Fruit fly (Drosophila melanogaster): ENCODE measurements around the gene Idh3g.

Idh3g gene

DNA sequence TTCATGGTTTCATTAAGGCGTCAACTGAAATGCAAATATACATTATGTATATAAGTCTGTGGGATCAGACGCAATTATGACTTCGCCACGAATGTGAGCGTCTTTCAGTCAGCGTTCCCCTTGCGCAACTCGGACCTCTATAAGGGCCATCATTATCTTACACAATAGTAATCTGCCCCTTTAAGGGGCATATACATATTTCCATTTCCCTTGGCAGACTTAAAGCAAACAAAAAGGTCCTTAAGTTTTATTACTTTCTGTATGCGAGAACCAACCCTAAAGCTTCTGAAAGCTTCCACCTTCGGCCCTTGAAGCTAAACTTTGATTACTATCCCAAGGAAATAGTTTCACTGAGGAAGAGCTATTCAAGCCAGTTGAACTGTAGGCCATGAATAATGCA, 30.2 kb upstream of the Idh3g start:
- TF ChIP-seq achi (GFP tag; optimal IDR thresholded peaks at IDR 0.05) = no peak
- TF ChIP-seq fd85E (GFP tag; optimal IDR thresholded peaks at IDR 0.05) = no peak
- no peak for TF ChIP-seq Eip93F (GFP tag; optimal IDR thresholded peaks at IDR 0.05)
- TF ChIP-seq CG3919 (GFP tag; optimal IDR thresholded peaks at IDR 0.05) = no peak
- TF ChIP-seq Eip78C (GFP tag) = no peak
- no peak for TF ChIP-seq CG11762 (GFP tag; optimal IDR thresholded peaks at IDR 0.05; ENCODE audit: insufficient read depth)
- TF ChIP-seq Lpt (GFP tag; optimal IDR thresholded peaks at IDR 0.05) = no peak
- no peak for TF ChIP-seq Met (GFP tag; optimal IDR thresholded peaks at IDR 0.05)
- TF ChIP-seq Hr38 (GFP tag; optimal IDR thresholded peaks at IDR 0.05) = no peak
- no peak for TF ChIP-seq CG11294 (GFP tag; IDR thresholded peaks at IDR 0.05)
- TF ChIP-seq fd59A (GFP tag; optimal IDR thresholded peaks at IDR 0.05) = no peak
- TF ChIP-seq CG32006 (GFP tag; optimal IDR thresholded peaks at IDR 0.05) = no peak
- TF ChIP-seq Hr39 (GFP tag; optimal IDR thresholded peaks at IDR 0.05) = no peak
- no peak for TF ChIP-seq salr (GFP tag; optimal IDR thresholded peaks at IDR 0.05)
- no peak for TF ChIP-seq dsx (GFP tag; optimal IDR thresholded peaks at IDR 0.05; ENCODE audit: poor library complexity, severe bottlenecking)
- no peak for TF ChIP-seq pdm3 (GFP tag; optimal IDR thresholded peaks at IDR 0.05)
- no peak for TF ChIP-seq OdsH (GFP tag; optimal IDR thresholded peaks at IDR 0.05)

dm6 chr3R:25651414-25651813, 29.2 kb upstream of the Idh3g start:
- TF ChIP-seq Blimp-1 (GFP tag; optimal IDR thresholded peaks at IDR 0.05) = no peak
- no peak for TF ChIP-seq dac (GFP tag; optimal IDR thresholded peaks at IDR 0.05)
- TF ChIP-seq CG10631 (GFP tag; optimal IDR thresholded peaks at IDR 0.05) = peak; percentile 39
- TF ChIP-seq Met (GFP tag; optimal IDR thresholded peaks at IDR 0.05) = peak; percentile 39
- TF ChIP-seq vri (GFP tag; optimal IDR thresholded peaks at IDR 0.05) = no peak
- peak; percentile 28 for TF ChIP-seq CG34406 (GFP tag; optimal IDR thresholded peaks at IDR 0.05)
- TF ChIP-seq topi (GFP tag; optimal IDR thresholded peaks at IDR 0.05) = peak; percentile 56
- no peak for TF ChIP-seq Eip93F (GFP tag; optimal IDR thresholded peaks at IDR 0.05)
- no peak for TF ChIP-seq CG11762 (GFP tag; optimal IDR thresholded peaks at IDR 0.05; ENCODE audit: insufficient read depth)
- peak; percentile 36 for TF ChIP-seq Eip75B (GFP tag; optimal IDR thresholded peaks at IDR 0.05)
- TF ChIP-seq achi (GFP tag; optimal IDR thresholded peaks at IDR 0.05) = peak; percentile 49
- TF ChIP-seq CG6792 (GFP tag; optimal IDR thresholded peaks at IDR 0.05) = peak; percentile 30
- peak; percentile 66 for TF ChIP-seq eg (GFP tag; IDR thresholded peaks at IDR 0.05)
- TF ChIP-seq Sox102F (GFP tag; optimal IDR thresholded peaks at IDR 0.05) = peak; percentile 13
- peak; percentile 47 for TF ChIP-seq CG3032 (tag; optimal IDR thresholded peaks at IDR 0.05)
- TF ChIP-seq cyc (GFP tag; optimal IDR thresholded peaks at IDR 0.05) = peak; percentile 38
- TF ChIP-seq CG15336 (GFP tag; IDR thresholded peaks at IDR 0.05) = peak; percentile 77
- TF ChIP-seq pdm3 (GFP tag; optimal IDR thresholded peaks at IDR 0.05) = peak; percentile 43
- no peak for TF ChIP-seq CG16779 (tag; optimal IDR thresholded peaks at IDR 0.05)
- peak; percentile 46 for TF ChIP-seq CG6808 (GFP tag; optimal IDR thresholded peaks at IDR 0.05)
- no peak for TF ChIP-seq Ets21C (GFP tag; optimal IDR thresholded peaks at IDR 0.05)
- peak; percentile 63 for TF ChIP-seq CG6276 (GFP tag; optimal IDR thresholded peaks at IDR 0.05)
- TF ChIP-seq fd59A (GFP tag; optimal IDR thresholded peaks at IDR 0.05) = no peak
- TF ChIP-seq salr (GFP tag; optimal IDR thresholded peaks at IDR 0.05) = no peak
- peak; percentile 79 for TF ChIP-seq Eip78C (GFP tag)
- peak in 1 of 2 experiments; percentile 47 for TF ChIP-seq ss (GFP tag; optimal IDR thresholded peaks at IDR 0.05)
- peak; percentile 30 for TF ChIP-seq lz (GFP tag; optimal IDR thresholded peaks at IDR 0.05)
- no peak for TF ChIP-seq net (GFP tag; optimal IDR thresholded peaks at IDR 0.05)
- TF ChIP-seq Ets96B (tag; optimal IDR thresholded peaks at IDR 0.05) = peak; percentile 45
- TF ChIP-seq CG10669 (GFP tag; optimal IDR thresholded peaks at IDR 0.05) = peak; percentile 38
- peak; percentile 47 for TF ChIP-seq esn (GFP tag; optimal IDR thresholded peaks at IDR 0.05)
- TF ChIP-seq CG31627 (GFP tag; optimal IDR thresholded peaks at IDR 0.05) = no peak
- TF ChIP-seq dsx (GFP tag; optimal IDR thresholded peaks at IDR 0.05; ENCODE audit: poor library complexity, severe bottlenecking) = peak; percentile 50
- peak; percentile 35 for TF ChIP-seq Lpt (GFP tag; optimal IDR thresholded peaks at IDR 0.05)
- no peak for TF ChIP-seq fkh (GFP tag; optimal IDR thresholded peaks at IDR 0.05)
- TF ChIP-seq Hr4 (GFP tag; optimal IDR thresholded peaks at IDR 0.05) = peak; percentile 65
- no peak for TF ChIP-seq fd85E (GFP tag; optimal IDR thresholded peaks at IDR 0.05)
- TF ChIP-seq CG11902 (GFP tag; optimal IDR thresholded peaks at IDR 0.05) = no peak
- no peak for TF ChIP-seq CG6854 (GFP tag; optimal IDR thresholded peaks at IDR 0.05)
- no peak for TF ChIP-seq Hr38 (GFP tag; optimal IDR thresholded peaks at IDR 0.05)
- peak; percentile 71; the same call in 1 of the 3 replicates for TF ChIP-seq CG6163 (GFP tag; IDR thresholded peaks at IDR 0.05)
- peak; percentile 55 for TF ChIP-seq OdsH (GFP tag; optimal IDR thresholded peaks at IDR 0.05)
- peak; percentile 65 for TF ChIP-seq CG32006 (GFP tag; optimal IDR thresholded peaks at IDR 0.05)
- TF ChIP-seq Gug (GFP tag; IDR thresholded peaks at IDR 0.05) = peak; percentile 13; the same call in 1 of the 2 replicates
- peak; percentile 70 for TF ChIP-seq CG8119 (GFP tag; IDR thresholded peaks at IDR 0.05)

All from whole organism, prepupa.